Fruit fly (Drosophila melanogaster) whole organism, embryonic: Measurements from ENCODE around the gene dlg1.

Experiments
- CG13123 ChIP-seq: fragments of 200-800 bp; sonication (Bioruptor generic); optimal IDR thresholded peaks from 2 replicates; lab custom pipeline; 2016; ENCODE audit warnings: missing biosample characterization, missing genetic modification characterization
- CG13775 ChIP-seq: fragments of 200-800 bp; sonication (Bioruptor generic); optimal IDR thresholded peaks from 3 replicates; lab custom pipeline; 2017; ENCODE audit warnings: missing biosample characterization, mild to moderate bottlenecking, missing genetic modification characterization
- CG2199 ChIP-seq: fragments of 200-800 bp; sonication (Bioruptor generic); IDR thresholded peaks from 3 replicates; pipeline ENCODE4 v1.3.6; 2022; ENCODE audit warnings: missing biosample characterization, missing genetic modification characterization
- abd-A ChIP-seq: fragments of 200-800 bp; sonication (Bioruptor generic); optimal IDR thresholded peaks from 3 replicates; lab custom pipeline; 2019; ENCODE audit warnings: missing biosample characterization, mild to moderate bottlenecking, missing genetic modification characterization, moderate library complexity
- bbx ChIP-seq: fragments of 200-800 bp; sonication (Bioruptor generic); IDR thresholded peaks from 2 replicates; pipeline ENCODE4 v1.3.6; 2022; ENCODE audit warnings: missing biosample characterization, missing genetic modification characterization; ENCODE audit not compliant: partially characterized antibody
- h ChIP-seq: fragments of >200 bp; optimal IDR thresholded peaks from 2 replicates; lab custom pipeline; 2017
- kay ChIP-seq: fragments of 200-800 bp; sonication (Bioruptor generic); optimal IDR thresholded peaks from 2 replicates; lab custom pipeline; 2016; ENCODE audit warnings: missing biosample characterization, missing genetic modification characterization
- lilli ChIP-seq: fragments of 200-800 bp; sonication (Bioruptor generic); optimal IDR thresholded peaks from 3 replicates; lab custom pipeline; 2016; ENCODE audit warnings: missing biosample characterization, missing genetic modification characterization
- mld ChIP-seq: fragments of 200-800 bp; sonication (Bioruptor generic); IDR thresholded peaks from 3 replicates; pipeline ENCODE4 v1.3.6; 2022; ENCODE audit warnings: missing biosample characterization, missing genetic modification characterization; ENCODE audit not compliant: partially characterized antibody
- tna ChIP-seq: fragments of 200-800 bp; sonication (Bioruptor generic); IDR thresholded peaks from 2 replicates; pipeline ENCODE4 v1.3.6; 2022; ENCODE audit warnings: missing biosample characterization, missing genetic modification characterization; ENCODE audit not compliant: partially characterized antibody
- tx ChIP-seq: fragments of 200-800 bp; sonication (Bioruptor generic); optimal IDR thresholded peaks from 2 replicates; lab custom pipeline; 2016; ENCODE audit warnings: missing biosample characterization, missing genetic modification characterization

DNA sequence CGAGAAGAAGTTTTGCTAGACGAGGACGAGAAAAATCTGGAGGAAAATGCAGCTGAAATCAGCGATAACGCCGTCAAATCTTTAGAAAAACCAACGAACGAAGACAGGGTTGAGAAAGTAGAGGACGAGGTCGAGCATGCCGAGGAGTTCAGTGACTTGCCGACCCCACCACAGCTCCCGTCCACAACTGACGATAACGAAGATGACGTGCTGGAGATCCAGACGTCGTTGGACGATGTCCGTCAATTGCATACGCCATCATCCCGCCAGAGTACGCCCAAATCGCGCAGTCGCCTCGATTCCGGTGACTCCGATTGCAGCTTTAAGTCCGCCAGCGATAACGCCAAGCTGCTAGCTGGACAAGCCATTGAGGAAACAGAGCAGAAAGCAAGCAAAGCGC is 87.7 kb downstream of the dlg1 start:
- TF ChIP-seq kay (no peak), CG13123 (GFP tag; lab: Kevin White, UChicago) (no peak), abd-A (tag; lab: Kevin White, UChicago) (no peak), CG2199 (GFP tag; lab: Robert Waterston, UW) (no peak), mld (GFP tag; lab: Robert Waterston, UW) (no peak), tna (GFP tag; lab: Robert Waterston, UW) (no peak), CG13775 (GFP tag; lab: Kevin White, UChicago) (no peak), h (lab: Kevin White, UChicago) (no peak), bbx (GFP tag; lab: Robert Waterston, UW) (no peak), lilli (GFP tag; lab: Kevin White, UChicago) (no peak), tx (GFP tag; lab: Kevin White, UChicago) (no peak)
